Worm (Caenorhabditis elegans) whole organism, late embryonic: ENCODE data around the gene R04A9.7.

Experiments used
- C38D4.7 ChIP-seq: fragments of 200-800 bp; sonication (Bioruptor generic); optimal IDR thresholded peaks from 2 replicates; lab custom pipeline; 2018; ENCODE audit warnings: mild to moderate bottlenecking, missing genetic modification characterization, moderate library complexity, missing compliant biosample characterization
- ama-1 ChIP-seq: fragments of 150-350 bp; optimal IDR thresholded peaks from 2 replicates; lab custom pipeline; 2014
- elt-2 ChIP-seq: sonication (generic microtip); optimal IDR thresholded peaks from 2 replicates; lab custom pipeline; 2016; ENCODE audit warnings: missing genetic modification reagents, missing genetic modification characterization, missing compliant biosample characterization
- fkh-6 ChIP-seq: sonication (generic microtip); optimal IDR thresholded peaks from 2 replicates; lab custom pipeline; 2016; ENCODE audit warnings: missing genetic modification characterization, missing compliant biosample characterization
- pha-4 ChIP-seq: fragments of 150-350 bp; optimal IDR thresholded peaks from 2 replicates; lab custom pipeline; 2018; ENCODE audit warnings: missing biosample characterization, missing genetic modification reagents, missing genetic modification characterization
- unc-3 ChIP-seq, 2 experiments: fragments of 200-800 bp in 1 of 2; sonication (Bioruptor generic) in 1 of 2; sonication (generic microtip) in 1 of 2; conservative IDR thresholded peaks in 1 of 2; optimal IDR thresholded peaks in 1 of 2; 2 replicates each; pipeline versions ENCODE4 v1.3.6 to Lab custom; 2016 to 2022; ENCODE audit warnings: missing compliant biosample characterization in 2 of 2, missing genetic modification characterization in 2 of 2, missing genetic modification reagents in 1 of 2

- TF ChIP-seq C38D4.7 (GFP tag; lab: Kevin White, UChicago) (no peak), unc-3 (GFP tag; conservative IDR thresholded peaks at IDR 0.05; lab: Robert Waterston, UW) (no peak), unc-3 (tag; optimal IDR thresholded peaks at IDR 0.05; lab: Kevin White, UChicago) (no peak), ama-1 (lab: Kevin White, UChicago) (no peak), pha-4 (tag; lab: Kevin White, UChicago) (no peak), fkh-6 (tag; lab: Kevin White, UChicago) (no peak), elt-2 (tag; lab: Kevin White, UChicago) (no peak)
Observed at ce11 chrX:343822-344221, 50.9 kb downstream of the R04A9.7 start.
